Worm (Caenorhabditis elegans): ENCODE results near the gene srap-1.
A peak's percentile ranks its signal among the peaks of the same experiment; 100 is the strongest.
"Not testable (repeated sequence)": the region's sequence is repeated elsewhere in the genome, so short reads cannot be mapped to it uniquely, and the experiment has no call there.

srap-1 gene

DNA sequence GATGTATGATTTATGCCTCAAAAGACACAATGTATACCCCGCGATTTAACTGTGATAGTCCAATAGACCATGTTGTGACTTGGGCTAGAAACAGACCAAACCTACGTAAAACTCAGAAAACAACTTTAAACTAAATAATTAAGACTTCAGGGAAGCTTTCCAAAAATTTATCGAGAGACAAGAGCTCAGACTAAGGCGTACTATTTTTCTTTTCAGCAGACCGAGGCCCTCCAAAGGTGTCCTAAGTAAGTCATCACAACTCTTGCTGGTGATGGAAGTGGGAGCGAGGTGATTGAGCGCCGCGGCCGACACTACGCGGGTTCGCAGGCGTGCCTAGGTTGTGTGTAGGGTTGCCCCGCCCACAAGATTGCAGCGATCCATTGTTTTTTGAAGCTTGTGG is 36.0 kb upstream of the srap-1 start (continued):
- TF ChIP-seq ceh-100 (GFP tag; IDR thresholded peaks at IDR 0.05) (peak; percentile 82), ztf-28 (GFP tag; IDR thresholded peaks at IDR 0.05) (peak; percentile 87), attf-3 (GFP tag; conservative IDR thresholded peaks at IDR 0.05) (peak; percentile 39; the same call in 1 of the 2 replicates), ztf-25 (GFP tag; IDR thresholded peaks at IDR 0.05) (0 out of 2 replicates have a peak, but pooled peaks have one; percentile 75), nhr-90 (tag; optimal IDR thresholded peaks at IDR 0.05) (no peak), let-526 (GFP tag; IDR thresholded peaks at IDR 0.05) (0 out of 2 replicates have a peak, but pooled peaks have one; percentile 65), dpff-1 (tag; optimal IDR thresholded peaks at IDR 0.05) (peak; percentile 80), nhr-80 (tag; optimal IDR thresholded peaks at IDR 0.05) (peak; percentile 1), egl-44 (GFP tag; IDR thresholded peaks at IDR 0.05) (peak; percentile 73; the same call in 1 of the 2 replicates), ztf-26 (tag; optimal IDR thresholded peaks at IDR 0.05) (no peak), rec-8 (tag; optimal IDR thresholded peaks at IDR 0.05) (peak in 1 of 2 experiments; percentile 77), D2030.7 (GFP tag; IDR thresholded peaks at IDR 0.05) (peak; percentile 98), hmg-20 (GFP tag; IDR thresholded peaks at IDR 0.05) (peak; percentile 61; the same call in 1 of the 2 replicates), B0261.1 (tag; optimal IDR thresholded peaks at IDR 0.05) (peak; percentile 40), madf-3 (GFP tag; IDR thresholded peaks at IDR 0.05) (no peak), ama-1 (optimal IDR thresholded peaks at IDR 0.05) (peak; percentile 82), ama-1 (GFP tag; optimal IDR thresholded peaks at IDR 0.05) (peak in 1 of 2 experiments; percentile 38), snpc-1.1 (tag; optimal IDR thresholded peaks at IDR 0.05; ENCODE audit: insufficient read depth) (peak; percentile 99), Y56A3A.18 (GFP tag; IDR thresholded peaks at IDR 0.05) (peak; percentile 87), ceh-27 (GFP tag; optimal IDR thresholded peaks at IDR 0.05) (peak; percentile 63), snpc-3.4 (tag; optimal IDR thresholded peaks at IDR 0.05) (peak; percentile 98), F52B5.7 (tag; optimal IDR thresholded peaks at IDR 0.05) (no peak), K11D2.4 (GFP tag; IDR thresholded peaks at IDR 0.05) (0 out of 2 replicates have a peak, but pooled peaks have one; percentile 26), mel-28 (tag; optimal IDR thresholded peaks at IDR 0.05; ENCODE audit: borderline replicate concordance) (no peak), K12H6.12 (tag; optimal IDR thresholded peaks at IDR 0.05) (peak; percentile 21), lin-26 (GFP tag; IDR thresholded peaks at IDR 0.05) (peak; percentile 67; the same call in 1 of the 2 replicates), ztf-6 (GFP tag; IDR thresholded peaks at IDR 0.05) (peak; percentile 67; the same call in 1 of the 2 replicates), dpl-1 (GFP tag; optimal IDR thresholded peaks at IDR 0.05) (peak; percentile 7), xnd-1 (tag; optimal IDR thresholded peaks at IDR 0.05) (peak; percentile 72), aptf-3 (GFP tag; IDR thresholded peaks at IDR 0.05) (no peak), sptf-2 (GFP tag; optimal IDR thresholded peaks at IDR 0.05) (peak; percentile 75), Y95B8A.8 (GFP tag; IDR thresholded peaks at IDR 0.05) (peak; percentile 73), tbp1 (GFP tag; optimal IDR thresholded peaks at IDR 0.05) (peak; percentile 82), Y53F4B.3 (GFP tag; IDR thresholded peaks at IDR 0.05) (no peak), F33H1.4 (GFP tag; IDR thresholded peaks at IDR 0.05) (peak; percentile 72), B0336.3 (GFP tag; IDR thresholded peaks at IDR 0.05) (peak; percentile 90), F22D6.2 (tag; optimal IDR thresholded peaks at IDR 0.05) (no peak), sea-2 (GFP tag; IDR thresholded peaks at IDR 0.05) (no peak)

- TF ChIP-seq dox-1 (GFP tag; IDR thresholded peaks at IDR 0.05) (peak; percentile 58), attf-5 (GFP tag; optimal IDR thresholded peaks at IDR 0.05) (peak; percentile 35), mcd-1 (GFP tag; IDR thresholded peaks at IDR 0.05) (peak; percentile 75), ceh-100 (GFP tag; IDR thresholded peaks at IDR 0.05) (peak; percentile 80), snpc-4 (tag; optimal IDR thresholded peaks at IDR 0.05) (peak in 1 of 4 experiments; percentile 31)
- TF ChIP-seq snpc-4 (GFP tag; optimal IDR thresholded peaks at IDR 0.05), result not testable (repeated sequence)
Observed at ce11 chrII:11168893-11169292, 34.1 kb upstream of the srap-1 start.

Measured in whole organism, young adult.